Fruit fly (Drosophila melanogaster) whole organism, embryonic: ENCODE results near the gene CG42494.
A peak's percentile ranks its signal among the peaks of the same experiment; 100 is the strongest.

Experiments used
- CG10565 ChIP-seq: fragments of 200-800 bp; sonication (Bioruptor generic); optimal IDR thresholded peaks from 3 replicates; lab custom pipeline; 2016; ENCODE audit warnings: missing biosample characterization, mild to moderate bottlenecking, missing genetic modification characterization
- CG10979 ChIP-seq: fragments of 200-800 bp; sonication (Bioruptor generic); optimal IDR thresholded peaks from 2 replicates; lab custom pipeline; 2018; ENCODE audit warnings: missing biosample characterization, mild to moderate bottlenecking, missing genetic modification characterization, moderate library complexity
- CG11085 ChIP-seq: fragments of 200-800 bp; sonication (Bioruptor generic); IDR thresholded peaks from 2 replicates; pipeline ENCODE4 v1.3.6; 2022; ENCODE audit warnings: missing biosample characterization, missing genetic modification characterization
- CG12299 ChIP-seq: fragments of 200-800 bp; sonication (Bioruptor generic); optimal IDR thresholded peaks from 2 replicates; lab custom pipeline; 2018; ENCODE audit warnings: missing biosample characterization, mild to moderate bottlenecking, missing genetic modification characterization
- CG12659 ChIP-seq: fragments of 200-800 bp; sonication (Bioruptor generic); optimal IDR thresholded peaks from 3 replicates; lab custom pipeline; 2017; ENCODE audit warnings: mild to moderate bottlenecking, missing biosample characterization, missing genetic modification reagents, missing genetic modification characterization
- CG13424 ChIP-seq: fragments of 200-800 bp; sonication (Bioruptor generic); optimal IDR thresholded peaks from 2 replicates; lab custom pipeline; 2019; ENCODE audit warnings: missing biosample characterization, mild to moderate bottlenecking, missing genetic modification characterization, moderate library complexity
- CG14441 ChIP-seq: fragments of 200-800 bp; sonication (Bioruptor generic); IDR thresholded peaks from 2 replicates; pipeline ENCODE4 v1.3.6; 2022; ENCODE audit warnings: missing biosample characterization, missing genetic modification characterization
- CG14965 ChIP-seq: fragments of 200-800 bp; sonication (Bioruptor generic); optimal IDR thresholded peaks from 2 replicates; lab custom pipeline; 2016; ENCODE audit warnings: missing biosample characterization, missing genetic modification characterization, borderline replicate concordance
- CG1647 ChIP-seq: fragments of 200-800 bp; sonication (Bioruptor generic); optimal IDR thresholded peaks from 3 replicates; lab custom pipeline; 2016; ENCODE audit warnings: missing biosample characterization, missing genetic modification characterization
- CG17186 ChIP-seq: fragments of 200-800 bp; sonication (Bioruptor generic); optimal IDR thresholded peaks from 3 replicates; lab custom pipeline; 2017; ENCODE audit warnings: missing biosample characterization, missing genetic modification reagents, missing genetic modification characterization
- CG18262 ChIP-seq: fragments of 200-800 bp; optimal IDR thresholded peaks from 3 replicates; lab custom pipeline; 2019; ENCODE audit warnings: missing biosample characterization, mild to moderate bottlenecking, missing genetic modification characterization, moderate library complexity
- CG34224 ChIP-seq: fragments of 200-800 bp; sonication (Bioruptor generic); IDR thresholded peaks from 3 replicates; pipeline ENCODE4 v1.3.6; 2022; ENCODE audit warnings: missing biosample characterization, missing genetic modification characterization; ENCODE audit not compliant: partially characterized antibody
- CG3838 ChIP-seq: fragments of 200-800 bp; sonication (Bioruptor generic); optimal IDR thresholded peaks from 3 replicates; lab custom pipeline; 2016; ENCODE audit warnings: missing biosample characterization, missing genetic modification characterization
- CG43689 ChIP-seq: fragments of 200-800 bp; sonication (Bioruptor generic); IDR thresholded peaks from 2 replicates; pipeline ENCODE4 v1.3.6; 2022; ENCODE audit warnings: missing biosample characterization, missing genetic modification characterization
- CG4730 ChIP-seq: fragments of 200-800 bp; sonication (Bioruptor generic); IDR thresholded peaks from 2 replicates; pipeline ENCODE4 v1.3.6; 2022; ENCODE audit warnings: missing biosample characterization, missing genetic modification characterization
- CG8281 ChIP-seq: fragments of 200-800 bp; sonication (Bioruptor generic); optimal IDR thresholded peaks from 2 replicates; lab custom pipeline; 2018; ENCODE audit warnings: missing biosample characterization, mild to moderate bottlenecking, missing genetic modification characterization, moderate library complexity
- CG9215 ChIP-seq: fragments of 200-800 bp; sonication (Bioruptor generic); IDR thresholded peaks from 2 replicates; pipeline ENCODE4 v1.3.6; 2022; ENCODE audit warnings: missing biosample characterization, missing genetic modification characterization
- E2f2 ChIP-seq: fragments of 200-800 bp; sonication (Bioruptor generic); IDR thresholded peaks from 2 replicates; pipeline ENCODE4 v1.3.6; 2022; ENCODE audit warnings: missing biosample characterization, missing genetic modification characterization
- Eip74EF ChIP-seq, 2 experiments: fragments of 200-800 bp in 1 of 2; fragments of >200 bp in 1 of 2; sonication (Bioruptor generic) in 1 of 2; optimal IDR thresholded peaks; 2 replicates each; lab custom pipeline; 2017 to 2019; ENCODE audit warnings: missing biosample characterization in 2 of 2, missing genetic modification characterization in 2 of 2, mild to moderate bottlenecking in 1 of 2, moderate library complexity in 1 of 2
- Ets65A ChIP-seq: fragments of 200-800 bp; sonication (Bioruptor generic); peaks from one replicate; lab custom pipeline; 2016; ENCODE audit warnings: missing biosample characterization, missing genetic modification characterization
- Ets97D ChIP-seq: fragments of 200-800 bp; sonication (Bioruptor generic); optimal IDR thresholded peaks from 3 replicates; lab custom pipeline; 2016; ENCODE audit warnings: missing biosample characterization, missing genetic modification characterization
- H2.0 ChIP-seq: fragments of 200-800 bp; sonication (Bioruptor generic); IDR thresholded peaks from 2 replicates; pipeline ENCODE4 v1.3.6; 2022; ENCODE audit warnings: missing biosample characterization, missing genetic modification characterization
- HHEX ChIP-seq: fragments of 200-800 bp; sonication (Bioruptor generic); optimal IDR thresholded peaks from 3 replicates; lab custom pipeline; 2017; ENCODE audit warnings: missing biosample characterization, mild to moderate bottlenecking, missing genetic modification characterization, missing genetic modification reagents
- Hand ChIP-seq: fragments of 200-800 bp; sonication (Bioruptor generic); optimal IDR thresholded peaks from 2 replicates; lab custom pipeline; 2017; ENCODE audit warnings: mild to moderate bottlenecking, missing biosample characterization, missing genetic modification reagents, missing genetic modification characterization
- HmgD ChIP-seq: fragments of 200-800 bp; sonication (Bioruptor generic); optimal IDR thresholded peaks from 3 replicates; lab custom pipeline; 2016; ENCODE audit warnings: missing biosample characterization, missing genetic modification characterization
- Hmx ChIP-seq: fragments of 200-800 bp; sonication (Bioruptor generic); optimal IDR thresholded peaks from 2 replicates; lab custom pipeline; 2016; ENCODE audit warnings: missing biosample characterization, missing genetic modification characterization
- Med ChIP-seq: fragments of 200-800 bp; sonication (Bioruptor generic); peaks from one replicate; lab custom pipeline; 2016; ENCODE audit warnings: missing biosample characterization, missing genetic modification characterization, mild to moderate bottlenecking, inconsistent platforms, moderate library complexity
- Mrtf ChIP-seq: fragments of 200-800 bp; sonication (Bioruptor generic); IDR thresholded peaks from 3 replicates; pipeline ENCODE4 v1.3.6; 2022; ENCODE audit warnings: missing biosample characterization, missing genetic modification characterization
- Oaz ChIP-seq: fragments of 200-800 bp; sonication (Bioruptor generic); IDR thresholded peaks from 2 replicates; pipeline ENCODE4 v1.3.6; 2022; ENCODE audit warnings: missing biosample characterization, missing genetic modification characterization
- Sin3A ChIP-seq: fragments of >200 bp; optimal IDR thresholded peaks from 2 replicates; lab custom pipeline; 2018
- Ssrp ChIP-seq: fragments of 200-800 bp; sonication (Bioruptor generic); optimal IDR thresholded peaks from 2 replicates; lab custom pipeline; 2018; ENCODE audit warnings: missing biosample characterization, mild to moderate bottlenecking, missing genetic modification characterization, moderate library complexity
- ash1 ChIP-seq: fragments of 200-800 bp; sonication (Bioruptor generic); optimal IDR thresholded peaks from 2 replicates; lab custom pipeline; 2018; ENCODE audit warnings: missing biosample characterization, mild to moderate bottlenecking, missing genetic modification characterization
- croc ChIP-seq: fragments of 200-800 bp; sonication (Bioruptor generic); conservative IDR thresholded peaks from 3 replicates; pipeline ENCODE4 v1.3.6; 2022; ENCODE audit warnings: missing biosample characterization, missing genetic modification characterization
- fd96Cb ChIP-seq: fragments of 200-800 bp; sonication (Bioruptor generic); optimal IDR thresholded peaks from 2 replicates; lab custom pipeline; 2018; ENCODE audit warnings: missing biosample characterization, mild to moderate bottlenecking, missing genetic modification characterization, moderate library complexity
- fu2 ChIP-seq: fragments of 200-800 bp; sonication (Bioruptor generic); optimal IDR thresholded peaks from 2 replicates; lab custom pipeline; 2016; ENCODE audit warnings: missing biosample characterization, missing genetic modification characterization
- gsb-n ChIP-seq: fragments of 200-800 bp; sonication (Bioruptor generic); optimal IDR thresholded peaks from 3 replicates; lab custom pipeline; 2018; ENCODE audit warnings: missing biosample characterization, mild to moderate bottlenecking, missing genetic modification characterization
- hbn ChIP-seq: fragments of 200-800 bp; sonication (Bioruptor generic); IDR thresholded peaks from 2 replicates; pipeline ENCODE4 v1.3.6; 2022; ENCODE audit warnings: missing biosample characterization, missing genetic modification characterization; ENCODE audit not compliant: partially characterized antibody
- lmd ChIP-seq: fragments of 200-800 bp; sonication (Bioruptor generic); IDR thresholded peaks from 2 replicates; pipeline ENCODE4 v1.3.6; 2022; ENCODE audit warnings: missing biosample characterization, missing genetic modification characterization
- pb ChIP-seq: fragments of 200-800 bp; sonication (Bioruptor generic); optimal IDR thresholded peaks from 3 replicates; lab custom pipeline; 2016; ENCODE audit warnings: missing biosample characterization, missing genetic modification characterization
- pita ChIP-seq: fragments of 200-800 bp; sonication (Bioruptor generic); optimal IDR thresholded peaks from 2 replicates; lab custom pipeline; 2017; ENCODE audit warnings: missing biosample characterization, mild to moderate bottlenecking, missing genetic modification characterization
- pros ChIP-seq: fragments of 200-800 bp; sonication (Bioruptor generic); optimal IDR thresholded peaks from 3 replicates; lab custom pipeline; 2019; ENCODE audit warnings: missing biosample characterization, mild to moderate bottlenecking, missing genetic modification characterization, moderate library complexity
- psq ChIP-seq: fragments of 200-800 bp; sonication (Bioruptor generic); optimal IDR thresholded peaks from 2 replicates; lab custom pipeline; 2017; ENCODE audit warnings: missing biosample characterization, missing genetic modification characterization
- repo ChIP-seq: fragments of 200-800 bp; sonication (Bioruptor generic); optimal IDR thresholded peaks from 2 replicates; lab custom pipeline; 2016; ENCODE audit warnings: missing biosample characterization, missing genetic modification characterization
- sna ChIP-seq: fragments of 200-800 bp; sonication (Bioruptor generic); IDR thresholded peaks from 2 replicates; pipeline ENCODE4 v1.3.6; 2022; ENCODE audit warnings: missing biosample characterization, missing genetic modification characterization; ENCODE audit not compliant: partially characterized antibody
- tap ChIP-seq: fragments of 200-800 bp; optimal IDR thresholded peaks from 3 replicates; lab custom pipeline; 2019; ENCODE audit warnings: missing biosample characterization, mild to moderate bottlenecking, missing genetic modification characterization, moderate library complexity
- tgo ChIP-seq: fragments of 200-800 bp; sonication (Bioruptor generic); IDR thresholded peaks from 3 replicates; pipeline ENCODE4 v1.3.6; 2022; ENCODE audit warnings: missing biosample characterization, missing genetic modification characterization
- tio ChIP-seq: fragments of 200-800 bp; sonication (Bioruptor generic); optimal IDR thresholded peaks from 2 replicates; lab custom pipeline; 2017; ENCODE audit warnings: missing biosample characterization, missing genetic modification characterization, inconsistent platforms
- tll ChIP-seq, 2 experiments: fragments of 200-800 bp in 1 of 2; fragments of >200 bp in 1 of 2; sonication (Bioruptor generic) in 1 of 2; optimal IDR thresholded peaks; 2 replicates each; lab custom pipeline; 2017 to 2019; ENCODE audit warnings: missing biosample characterization in 2 of 2, missing genetic modification characterization in 2 of 2, mild to moderate bottlenecking in 1 of 2, moderate library complexity in 1 of 2
- zfh2 ChIP-seq: fragments of 200-800 bp; sonication (Bioruptor generic); optimal IDR thresholded peaks from 2 replicates; lab custom pipeline; 2016; ENCODE audit warnings: missing biosample characterization, missing genetic modification characterization

CG42494 gene

DNA sequence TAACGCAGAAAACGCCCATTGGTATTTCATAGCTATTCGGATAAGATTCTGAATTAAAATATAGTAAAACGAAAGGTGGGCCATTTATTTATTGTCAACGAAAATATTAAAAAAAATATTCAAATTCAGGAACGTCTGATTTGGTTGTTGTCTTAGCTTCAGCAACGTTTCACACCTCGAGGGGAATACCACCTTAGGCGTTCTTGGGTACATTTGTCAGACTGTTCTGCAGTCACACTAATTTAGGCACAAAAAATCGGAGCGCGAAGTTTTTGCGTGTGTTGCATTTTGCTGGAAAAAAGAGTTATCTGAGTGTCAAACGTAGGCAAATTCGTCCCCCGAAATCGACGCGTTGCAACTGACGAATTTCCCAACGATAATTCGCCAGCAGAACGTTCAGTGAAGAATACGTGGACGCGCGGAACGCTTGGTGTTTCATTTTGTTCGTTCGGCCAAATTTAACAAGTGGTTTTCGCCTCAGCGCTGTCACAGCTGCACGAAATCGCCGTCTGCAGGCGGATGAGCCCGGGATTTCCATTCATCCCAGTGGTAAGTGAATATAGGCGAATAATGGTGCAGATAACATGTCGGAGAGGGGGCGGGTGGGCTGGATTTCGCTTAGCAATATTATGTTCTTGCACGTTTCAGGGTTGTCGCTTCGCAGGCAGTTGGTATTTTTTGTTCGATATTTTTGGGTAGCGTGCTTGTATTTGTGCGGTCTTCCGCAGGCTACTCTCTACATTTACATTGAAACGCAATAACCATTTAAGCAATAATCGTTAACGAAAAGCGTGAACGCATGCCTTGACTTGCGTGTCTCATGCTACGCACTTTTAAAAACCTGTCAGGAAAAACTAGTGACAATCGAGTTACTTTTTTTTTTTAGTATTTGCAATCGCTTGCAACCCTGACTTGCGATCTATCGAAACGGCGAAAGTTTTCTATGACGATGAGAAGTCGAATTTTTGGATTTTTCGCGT lies 40.8 kb downstream of the CG42494 start, which contains the start of gene Larp4B (continued):
- TF ChIP-seq ash1 (GFP tag; lab: Kevin White, UChicago) (no peak), croc (no peak), CG3838 (GFP tag; lab: Kevin White, UChicago) (no peak), psq (GFP tag; lab: Kevin White, UChicago) (no peak), tgo (GFP tag; lab: Robert Waterston, UW) (no peak), CG14965 (no peak), pb (no peak), CG12659 (GFP tag; lab: Kevin White, UChicago) (peak; percentile 27), zfh2 (GFP tag; lab: Kevin White, UChicago) (peak; percentile 35), CG8281 (tag; lab: Kevin White, UChicago) (no peak), CG18262 (no peak), fu2 (GFP tag; lab: Kevin White, UChicago) (peak; percentile 8), Hmx (GFP tag; lab: Kevin White, UChicago) (no peak), Sin3A (lab: Kevin White, UChicago) (peak; percentile 86), E2f2 (peak; percentile 79), tio (no peak), CG10565 (no peak), CG11085 (GFP tag; lab: Robert Waterston, UW) (no peak), CG10979 (tag; lab: Kevin White, UChicago) (no peak), CG12299 (tag; lab: Kevin White, UChicago) (no peak), Hand (no peak), lmd (GFP tag; lab: Robert Waterston, UW) (no peak), Oaz (GFP tag; lab: Robert Waterston, UW) (no peak), HmgD (GFP tag; lab: Kevin White, UChicago) (peak; percentile 35), HHEX (GFP tag; lab: Kevin White, UChicago) (no peak), CG34224 (GFP tag; lab: Robert Waterston, UW) (peak; percentile 55), H2.0 (GFP tag; lab: Robert Waterston, UW) (no peak), CG9215 (GFP tag; lab: Robert Waterston, UW) (no peak), repo (GFP tag; lab: Kevin White, UChicago) (no peak), pros (GFP tag; lab: Kevin White, UChicago) (no peak), CG14441 (no peak), Ets65A (GFP tag; lab: Kevin White, UChicago) (peak; percentile 89), gsb-n (no peak), sna (GFP tag; lab: Robert Waterston, UW) (peak; percentile 66), tll (GFP tag; optimal IDR thresholded peaks at IDR 0.05; lab: Kevin White, UChicago) (no peak), fd96Cb (tag; lab: Kevin White, UChicago) (no peak), pita (peak; percentile 86), CG13424 (tag; lab: Kevin White, UChicago) (peak; percentile 14), CG43689 (GFP tag; lab: Robert Waterston, UW) (no peak), hbn (peak; percentile 64), Ets97D (GFP tag; lab: Kevin White, UChicago) (peak; percentile 73), Eip74EF (GFP tag; optimal IDR thresholded peaks at IDR 0.05; lab: Kevin White, UChicago) (no peak), Ssrp (tag; lab: Kevin White, UChicago) (peak; percentile 14), CG4730 (no peak), Mrtf (no peak), Med (GFP tag; lab: Kevin White, UChicago) (peak; percentile 85), tap (tag; lab: Kevin White, UChicago) (no peak), CG17186 (peak; percentile 42), CG1647 (no peak)
